Fruit fly (Drosophila melanogaster) whole organism, embryonic: Measurements from ENCODE around the gene CG10510.

ENCODE experiments used
- Ada2b ChIP-seq: fragments of 200-800 bp; sonication (Bioruptor generic); IDR thresholded peaks from 2 replicates; pipeline ENCODE4 v1.3.6; 2022; ENCODE audit warnings: missing biosample characterization, missing genetic modification characterization
- CG10209 ChIP-seq: fragments of 200-800 bp; sonication (Bioruptor generic); optimal IDR thresholded peaks from 3 replicates; lab custom pipeline; 2017; ENCODE audit warnings: missing biosample characterization, mild to moderate bottlenecking, missing genetic modification characterization, missing genetic modification reagents
- CG10654 ChIP-seq: fragments of 200-800 bp; sonication (Bioruptor generic); optimal IDR thresholded peaks from 2 replicates; lab custom pipeline; 2016; ENCODE audit warnings: missing biosample characterization, missing genetic modification characterization
- CG11456 ChIP-seq: fragments of 200-800 bp; sonication (Bioruptor generic); IDR thresholded peaks from 3 replicates; pipeline ENCODE4 v1.3.6; 2022; ENCODE audit warnings: missing biosample characterization, missing genetic modification characterization
- CG11723 ChIP-seq: fragments of 200-800 bp; sonication (Bioruptor generic); optimal IDR thresholded peaks from 2 replicates; lab custom pipeline; 2017; ENCODE audit warnings: missing biosample characterization, mild to moderate bottlenecking, missing genetic modification characterization
- CG12219 ChIP-seq: fragments of 200-800 bp; sonication (Bioruptor generic); optimal IDR thresholded peaks from 3 replicates; lab custom pipeline; 2018; ENCODE audit warnings: missing biosample characterization, mild to moderate bottlenecking, missing genetic modification characterization
- CG12391 ChIP-seq: fragments of 200-800 bp; sonication (Bioruptor generic); optimal IDR thresholded peaks from 3 replicates; lab custom pipeline; 2018; ENCODE audit warnings: missing biosample characterization, mild to moderate bottlenecking, missing genetic modification characterization, moderate library complexity
- CG13424 ChIP-seq: fragments of 200-800 bp; sonication (Bioruptor generic); optimal IDR thresholded peaks from 2 replicates; lab custom pipeline; 2019; ENCODE audit warnings: missing biosample characterization, mild to moderate bottlenecking, missing genetic modification characterization, moderate library complexity
- CG13775 ChIP-seq: fragments of 200-800 bp; sonication (Bioruptor generic); optimal IDR thresholded peaks from 3 replicates; lab custom pipeline; 2017; ENCODE audit warnings: missing biosample characterization, mild to moderate bottlenecking, missing genetic modification characterization
- CG14710 ChIP-seq: fragments of 200-800 bp; sonication (Bioruptor generic); optimal IDR thresholded peaks from 3 replicates; lab custom pipeline; 2019; ENCODE audit warnings: missing biosample characterization, mild to moderate bottlenecking, missing genetic modification characterization, moderate library complexity
- CG15514 ChIP-seq: fragments of 200-800 bp; sonication (Bioruptor generic); optimal IDR thresholded peaks from 3 replicates; lab custom pipeline; 2017; ENCODE audit warnings: missing biosample characterization, missing genetic modification characterization, mild to moderate bottlenecking, moderate library complexity, missing genetic modification reagents
- CG1603 ChIP-seq: fragments of 200-800 bp; sonication (Bioruptor generic); optimal IDR thresholded peaks from 2 replicates; lab custom pipeline; 2019; ENCODE audit warnings: missing biosample characterization, mild to moderate bottlenecking, missing genetic modification characterization, moderate library complexity
- CG17829 ChIP-seq: fragments of 200-800 bp; optimal IDR thresholded peaks from 2 replicates; lab custom pipeline; 2019; ENCODE audit warnings: missing biosample characterization, mild to moderate bottlenecking, missing genetic modification characterization, moderate library complexity
- CG17912 ChIP-seq: fragments of 200-800 bp; sonication (Bioruptor generic); optimal IDR thresholded peaks from 2 replicates; lab custom pipeline; 2018; ENCODE audit warnings: missing biosample characterization, mild to moderate bottlenecking, missing genetic modification characterization
- CG1832 ChIP-seq: fragments of 200-800 bp; sonication (Bioruptor generic); optimal IDR thresholded peaks from 2 replicates; lab custom pipeline; 2017; ENCODE audit warnings: missing biosample characterization, mild to moderate bottlenecking, missing genetic modification characterization, inconsistent platforms
- CG31388 ChIP-seq: fragments of 200-800 bp; sonication (Bioruptor generic); optimal IDR thresholded peaks from 2 replicates; lab custom pipeline; 2016; ENCODE audit warnings: missing biosample characterization, missing genetic modification characterization
- CG32767 ChIP-seq: fragments of 200-800 bp; sonication (Bioruptor generic); IDR thresholded peaks from 2 replicates; pipeline ENCODE4 v1.3.6; 2022; ENCODE audit warnings: missing biosample characterization, missing genetic modification characterization
- CG34224 ChIP-seq: fragments of 200-800 bp; sonication (Bioruptor generic); IDR thresholded peaks from 3 replicates; pipeline ENCODE4 v1.3.6; 2022; ENCODE audit warnings: missing biosample characterization, missing genetic modification characterization; ENCODE audit not compliant: partially characterized antibody
- CG7372 ChIP-seq: fragments of 200-800 bp; sonication (Bioruptor generic); IDR thresholded peaks from 2 replicates; pipeline ENCODE4 v1.3.6; 2022; ENCODE audit warnings: missing biosample characterization, missing genetic modification characterization
- CkIIα-i1 ChIP-seq: fragments of 200-800 bp; sonication (Bioruptor generic); IDR thresholded peaks from 2 replicates; pipeline ENCODE4 v1.3.6; 2022; ENCODE audit warnings: missing biosample characterization, missing genetic modification characterization
- CrebB ChIP-seq: fragments of 200-800 bp; sonication (Bioruptor generic); optimal IDR thresholded peaks from 3 replicates; lab custom pipeline; 2018; ENCODE audit warnings: missing biosample characterization, mild to moderate bottlenecking, missing genetic modification characterization
- Dip2 ChIP-seq: fragments of 200-800 bp; sonication (Bioruptor generic); IDR thresholded peaks from 2 replicates; pipeline ENCODE4 v1.3.6; 2022; ENCODE audit warnings: missing biosample characterization, missing genetic modification characterization
- Ets97D ChIP-seq: fragments of 200-800 bp; sonication (Bioruptor generic); optimal IDR thresholded peaks from 3 replicates; lab custom pipeline; 2016; ENCODE audit warnings: missing biosample characterization, missing genetic modification characterization
- Fer3 ChIP-seq: fragments of 200-800 bp; sonication (Bioruptor generic); optimal IDR thresholded peaks from 2 replicates; lab custom pipeline; 2018; ENCODE audit warnings: missing biosample characterization, mild to moderate bottlenecking, missing genetic modification characterization, moderate library complexity
- H15 ChIP-seq: fragments of 200-800 bp; sonication (Bioruptor generic); IDR thresholded peaks from 3 replicates; pipeline ENCODE4 v1.3.6; 2022; ENCODE audit warnings: missing biosample characterization, missing genetic modification characterization
- Hand ChIP-seq: fragments of 200-800 bp; sonication (Bioruptor generic); optimal IDR thresholded peaks from 2 replicates; lab custom pipeline; 2017; ENCODE audit warnings: mild to moderate bottlenecking, missing biosample characterization, missing genetic modification reagents, missing genetic modification characterization
- NC2β ChIP-seq: fragments of 200-800 bp; sonication (Bioruptor generic); optimal IDR thresholded peaks from 2 replicates; lab custom pipeline; 2016; ENCODE audit warnings: missing biosample characterization, missing genetic modification characterization
- Poxn ChIP-seq: fragments of 200-800 bp; sonication (Bioruptor generic); IDR thresholded peaks from 2 replicates; pipeline ENCODE4 v1.3.6; 2022; ENCODE audit warnings: missing biosample characterization, missing genetic modification characterization
- Scr ChIP-seq: fragments of 200-800 bp; sonication (Bioruptor generic); IDR thresholded peaks from 2 replicates; pipeline ENCODE4 v1.3.6; 2022; ENCODE audit warnings: missing biosample characterization, missing genetic modification characterization; ENCODE audit not compliant: partially characterized antibody
- Side ChIP-seq: fragments of 200-800 bp; sonication (Bioruptor generic); optimal IDR thresholded peaks from 2 replicates; lab custom pipeline; 2016; ENCODE audit warnings: missing biosample characterization, missing genetic modification characterization
- Sox100B ChIP-seq: fragments of 200-800 bp; sonication (Bioruptor generic); optimal IDR thresholded peaks from 3 replicates; lab custom pipeline; 2018; ENCODE audit warnings: missing biosample characterization, mild to moderate bottlenecking, missing genetic modification characterization
- Sox102F ChIP-seq: fragments of 200-800 bp; sonication (Bioruptor generic); optimal IDR thresholded peaks from 2 replicates; lab custom pipeline; 2018; ENCODE audit warnings: missing biosample characterization, mild to moderate bottlenecking, missing genetic modification characterization, moderate library complexity
- TFAM ChIP-seq: fragments of 200-800 bp; sonication (Bioruptor generic); optimal IDR thresholded peaks from 2 replicates; lab custom pipeline; 2017; ENCODE audit warnings: missing biosample characterization, missing genetic modification characterization, inconsistent platforms
- Trl ChIP-seq, 3 experiments: fragments of >200 bp in 2 of 3; fragments of 200-800 bp in 1 of 3; sonication (Bioruptor generic) in 1 of 3; optimal IDR thresholded peaks; 2 replicates in 1 of 3; 3 replicates in 2 of 3; lab custom pipeline; 2016 to 2017; ENCODE audit warnings: missing biosample characterization in 1 of 3, missing genetic modification characterization in 1 of 3
- Xbp1 ChIP-seq: fragments of 200-800 bp; sonication (Bioruptor generic); optimal IDR thresholded peaks from 3 replicates; lab custom pipeline; 2016; ENCODE audit warnings: missing biosample characterization, mild to moderate bottlenecking, missing genetic modification characterization
- bbx ChIP-seq: fragments of 200-800 bp; sonication (Bioruptor generic); IDR thresholded peaks from 2 replicates; pipeline ENCODE4 v1.3.6; 2022; ENCODE audit warnings: missing biosample characterization, missing genetic modification characterization; ENCODE audit not compliant: partially characterized antibody
- exex ChIP-seq: fragments of 200-800 bp; sonication (Bioruptor generic); optimal IDR thresholded peaks from 4 replicates; lab custom pipeline; 2018; ENCODE audit warnings: missing biosample characterization, mild to moderate bottlenecking, missing genetic modification characterization, moderate library complexity
- fd64A ChIP-seq: fragments of 200-800 bp; sonication (Bioruptor generic); optimal IDR thresholded peaks from 3 replicates; lab custom pipeline; 2018; ENCODE audit warnings: missing biosample characterization, mild to moderate bottlenecking, missing genetic modification characterization
- h ChIP-seq: fragments of >200 bp; optimal IDR thresholded peaks from 2 replicates; lab custom pipeline; 2017
- hbn ChIP-seq: fragments of 200-800 bp; sonication (Bioruptor generic); IDR thresholded peaks from 2 replicates; pipeline ENCODE4 v1.3.6; 2022; ENCODE audit warnings: missing biosample characterization, missing genetic modification characterization; ENCODE audit not compliant: partially characterized antibody
- mam ChIP-seq: fragments of 200-800 bp; sonication (Bioruptor generic); optimal IDR thresholded peaks from 3 replicates; lab custom pipeline; 2016; ENCODE audit warnings: missing biosample characterization, missing genetic modification characterization
- pb ChIP-seq: fragments of 200-800 bp; sonication (Bioruptor generic); optimal IDR thresholded peaks from 3 replicates; lab custom pipeline; 2016; ENCODE audit warnings: missing biosample characterization, missing genetic modification characterization
- pfk ChIP-seq: fragments of 200-800 bp; sonication (Bioruptor generic); optimal IDR thresholded peaks from 2 replicates; lab custom pipeline; 2018; ENCODE audit warnings: missing biosample characterization, mild to moderate bottlenecking, missing genetic modification characterization, moderate library complexity
- ranshi ChIP-seq: fragments of 200-800 bp; sonication (Bioruptor generic); IDR thresholded peaks from 2 replicates; pipeline ENCODE4 v1.3.6; 2022; ENCODE audit warnings: missing biosample characterization, missing genetic modification characterization
- so ChIP-seq: fragments of 200-800 bp; sonication (Bioruptor generic); IDR thresholded peaks from 3 replicates; pipeline ENCODE4 v1.3.6; 2022; ENCODE audit warnings: missing biosample characterization, missing genetic modification characterization
- vfl ChIP-seq: fragments of 200-800 bp; sonication (Bioruptor generic); optimal IDR thresholded peaks from 2 replicates; lab custom pipeline; 2016; ENCODE audit warnings: missing biosample characterization, missing genetic modification characterization
- zen ChIP-seq: fragments of 200-800 bp; sonication (Bioruptor generic); optimal IDR thresholded peaks from 3 replicates; lab custom pipeline; 2018; ENCODE audit warnings: missing biosample characterization, mild to moderate bottlenecking, missing genetic modification characterization, moderate library complexity
- zfh1 ChIP-seq: fragments of 200-800 bp; sonication (Bioruptor generic); IDR thresholded peaks from 3 replicates; pipeline ENCODE4 v1.3.6; 2022; ENCODE audit warnings: missing biosample characterization, missing genetic modification characterization

Gene CG10510

DNA sequence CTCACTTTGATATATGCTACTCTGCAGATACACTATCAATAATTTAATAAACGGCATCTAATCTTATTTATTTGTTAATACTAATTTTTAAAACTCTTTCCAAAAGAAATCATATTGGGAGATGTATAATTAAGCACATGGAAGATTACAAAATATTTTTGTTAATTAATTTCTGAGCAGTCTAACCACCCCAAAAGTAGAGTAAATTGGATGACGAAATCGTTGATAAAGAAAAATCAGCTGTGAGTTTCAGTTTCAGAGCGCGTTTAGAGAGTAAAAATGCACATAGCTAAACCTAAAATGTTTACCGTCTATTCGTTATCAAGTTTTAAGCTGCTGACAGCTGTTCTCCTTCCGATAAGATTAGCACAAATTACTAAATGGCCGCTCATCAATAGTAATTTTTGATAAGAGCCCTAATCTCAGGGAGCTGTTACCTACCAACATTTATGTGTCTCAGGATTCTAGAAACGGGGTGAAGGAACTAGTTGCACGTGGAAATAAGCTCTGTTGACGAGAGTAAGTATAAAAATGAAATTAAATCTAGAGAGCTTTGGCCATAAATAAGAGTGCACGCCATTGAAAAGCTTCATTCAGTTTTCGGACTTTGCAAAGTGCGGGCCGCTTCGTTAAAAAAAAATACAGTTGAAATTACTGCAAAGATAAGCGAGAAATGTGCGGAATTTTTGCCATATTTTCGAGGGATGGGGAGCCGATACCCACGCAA is 37.2 kb downstream of the CG10510 start, which contains the start of the genes chb and AsnS (continued):
- TF ChIP-seq Ets97D (GFP tag; lab: Kevin White, UChicago) (peak; percentile 9), Side (GFP tag; lab: Kevin White, UChicago) (peak; percentile 46), pb (GFP tag; lab: Kevin White, UChicago) (peak; percentile 45), h (lab: Kevin White, UChicago) (no peak), bbx (GFP tag; lab: Robert Waterston, UW) (no peak), exex (tag; lab: Kevin White, UChicago) (peak; percentile 67), Ada2b (GFP tag; lab: Robert Waterston, UW) (peak; percentile 95), Sox102F (GFP tag; lab: Kevin White, UChicago) (peak; percentile 97), CG12219 (GFP tag; lab: Kevin White, UChicago) (peak; percentile 86), mam (GFP tag; lab: Kevin White, UChicago) (peak; percentile 85), Trl (optimal IDR thresholded peaks at IDR 0.05; lab: Kevin White, UChicago) (peak; percentile 5 to 51), Trl (GFP tag; optimal IDR thresholded peaks at IDR 0.05; lab: Kevin White, UChicago) (peak; percentile 72), ranshi (GFP tag; lab: Robert Waterston, UW) (peak; percentile 92), CG11723 (GFP tag; lab: Kevin White, UChicago) (peak; percentile 55), CG15514 (GFP tag; lab: Kevin White, UChicago) (peak; percentile 73), CG17912 (GFP tag; lab: Kevin White, UChicago) (no peak), Fer3 (peak; percentile 96), CG31388 (GFP tag; lab: Kevin White, UChicago) (peak; percentile 48), vfl (GFP tag; lab: Kevin White, UChicago) (peak; percentile 39), CG12391 (peak; percentile 94), hbn (GFP tag; lab: Robert Waterston, UW) (no peak), CG13775 (GFP tag; lab: Kevin White, UChicago) (peak; percentile 70), CG1603 (tag; lab: Kevin White, UChicago) (peak; percentile 89), Poxn (peak; percentile 26; the same call in 1 of the 2 replicates), TFAM (GFP tag; lab: Kevin White, UChicago) (no peak), CG10654 (GFP tag; lab: Kevin White, UChicago) (peak; percentile 87), CG7372 (peak; percentile 91), Hand (peak; percentile 77), CG17829 (tag; lab: Kevin White, UChicago) (peak; percentile 81), Scr (GFP tag; lab: Robert Waterston, UW) (no peak), H15 (GFP tag; lab: Robert Waterston, UW) (peak; percentile 91), CG11456 (GFP tag; lab: Robert Waterston, UW) (peak; percentile 91), so (GFP tag; lab: Robert Waterston, UW) (peak; percentile 87), CG1832 (GFP tag; lab: Kevin White, UChicago) (no peak), Xbp1 (GFP tag; lab: Kevin White, UChicago) (peak; percentile 86), CG32767 (GFP tag; lab: Robert Waterston, UW) (peak; percentile 80), pfk (GFP tag; lab: Kevin White, UChicago) (no peak), Dip2 (no peak), CG14710 (tag; lab: Kevin White, UChicago) (peak; percentile 70), CrebB (peak; percentile 87), zfh1 (GFP tag; lab: Robert Waterston, UW) (peak; percentile 92), Sox100B (GFP tag; lab: Kevin White, UChicago) (peak; percentile 88), CG13424 (tag; lab: Kevin White, UChicago) (peak; percentile 92), fd64A (peak; percentile 7), NC2β (GFP tag; lab: Kevin White, UChicago) (peak; percentile 28), CG34224 (GFP tag; lab: Robert Waterston, UW) (no peak), CkIIα-i1 (peak; percentile 44; the same call in 1 of the 2 replicates), zen (tag; lab: Kevin White, UChicago) (peak; percentile 84), CG10209 (GFP tag; lab: Kevin White, UChicago) (peak; percentile 88)
